Worm (Caenorhabditis elegans) whole organism, mixed stage, embryonic: ENCODE results near the gene R151.8.

Experiments
- cnd-1 ChIP-seq: fragments of 200-800 bp; sonication (Bioruptor generic); optimal IDR thresholded peaks from 2 replicates; lab custom pipeline; 2018; ENCODE audit warnings: mild to moderate bottlenecking, missing genetic modification characterization, missing compliant biosample characterization
- elt-1 ChIP-seq: sonication (generic microtip); optimal IDR thresholded peaks from 2 replicates; lab custom pipeline; 2017; ENCODE audit warnings: missing genetic modification characterization, mild to moderate bottlenecking, missing compliant biosample characterization, antibody characterized with exemption, moderate library complexity, borderline replicate concordance; ENCODE audit not compliant: insufficient read depth
- lin-13 ChIP-seq: fragments of 150-350 bp; optimal IDR thresholded peaks from 2 replicates; lab custom pipeline; 2014; ENCODE audit warnings: missing biosample characterization, missing genetic modification characterization
- lsy-2 ChIP-seq: fragments of 150-350 bp; optimal IDR thresholded peaks from 2 replicates; lab custom pipeline; 2014; ENCODE audit warnings: missing biosample characterization, missing genetic modification characterization
- nhr-237 ChIP-seq: fragments of 150-350 bp; optimal IDR thresholded peaks from 2 replicates; lab custom pipeline; 2014; ENCODE audit warnings: missing biosample characterization, missing genetic modification characterization
- pha-4 ChIP-seq: fragments of 150-350 bp; optimal IDR thresholded peaks from 2 replicates; lab custom pipeline; 2018; ENCODE audit warnings: missing biosample characterization, missing genetic modification reagents, missing genetic modification characterization
- sem-2 ChIP-seq: fragments of 200-800 bp; sonication (Bioruptor generic); optimal IDR thresholded peaks from 2 replicates; lab custom pipeline; 2018; ENCODE audit warnings: mild to moderate bottlenecking, missing genetic modification characterization, missing compliant biosample characterization
- snpc-4 ChIP-seq: fragments of 150-350 bp; optimal IDR thresholded peaks from 2 replicates; lab custom pipeline; 2014; ENCODE audit warnings: missing biosample characterization, missing genetic modification characterization
- unc-120 ChIP-seq: sonication (generic microtip); optimal IDR thresholded peaks from 2 replicates; lab custom pipeline; 2017; ENCODE audit warnings: missing genetic modification characterization, missing compliant biosample characterization; ENCODE audit not compliant: poor library complexity, severe bottlenecking
- unc-39 ChIP-seq: fragments of 150-350 bp; optimal IDR thresholded peaks from 2 replicates; lab custom pipeline; 2014; ENCODE audit warnings: missing biosample characterization, missing genetic modification characterization
- unc-62 ChIP-seq: fragments of 150-350 bp; optimal IDR thresholded peaks from 2 replicates; lab custom pipeline; 2014; ENCODE audit warnings: missing biosample characterization, missing genetic modification reagents, missing genetic modification characterization
- zip-8 ChIP-seq: fragments of 150-350 bp; optimal IDR thresholded peaks from 2 replicates; lab custom pipeline; 2014; ENCODE audit warnings: missing biosample characterization, missing genetic modification characterization
- ztf-11 ChIP-seq: fragments of 150-350 bp; optimal IDR thresholded peaks from 2 replicates; lab custom pipeline; 2014; ENCODE audit warnings: missing biosample characterization, missing genetic modification characterization

- TF ChIP-seq sem-2 (GFP tag; lab: Kevin White, UChicago) (no peak), snpc-4 (tag; lab: Kevin White, UChicago) (no peak), unc-120 (tag; lab: Kevin White, UChicago) (no peak), elt-1 (no peak), nhr-237 (no peak), unc-39 (tag; lab: Kevin White, UChicago) (no peak), ztf-11 (tag; lab: Kevin White, UChicago) (no peak), pha-4 (tag; lab: Kevin White, UChicago) (no peak), lin-13 (tag; lab: Kevin White, UChicago) (no peak), zip-8 (no peak), unc-62 (GFP tag; lab: Kevin White, UChicago) (no peak), cnd-1 (no peak), lsy-2 (tag; lab: Kevin White, UChicago) (no peak)
These were observed 29.3 kb upstream of the R151.8 start, which contains the start of gene B0361.4 for ce11 chrIII:7258931-7259330.
